Worm (Caenorhabditis elegans) whole organism, L2 larva: Measurements from ENCODE around the gene mab-5.

Source experiments
- R02D3.7 ChIP-seq: fragments of 150-350 bp; optimal IDR thresholded peaks from 2 replicates; lab custom pipeline; 2014; ENCODE audit warnings: missing biosample characterization, missing genetic modification characterization
- blmp-1 ChIP-seq: sonication (generic microtip); optimal IDR thresholded peaks from 2 replicates; lab custom pipeline; 2017; ENCODE audit warnings: missing genetic modification characterization, mild to moderate bottlenecking, missing compliant biosample characterization, antibody characterized with exemption, moderate library complexity; ENCODE audit not compliant: insufficient read depth
- ceh-16 ChIP-seq: fragments of 150-350 bp; optimal IDR thresholded peaks from 2 replicates; lab custom pipeline; 2014; ENCODE audit warnings: missing biosample characterization, missing genetic modification characterization
- crh-2 ChIP-seq: sonication (generic microtip); optimal IDR thresholded peaks from 2 replicates; lab custom pipeline; 2017; ENCODE audit warnings: missing biosample characterization, missing genetic modification characterization
- dmd-4 ChIP-seq: sonication (generic microtip); optimal IDR thresholded peaks from 2 replicates; lab custom pipeline; 2017; ENCODE audit warnings: missing biosample characterization, missing genetic modification characterization
- lin-11 ChIP-seq: fragments of 150-350 bp; sonication (generic microtip); optimal IDR thresholded peaks from 2 replicates; lab custom pipeline; 2014; ENCODE audit warnings: missing biosample characterization, missing genetic modification characterization, inconsistent platforms, mixed read lengths
- lin-39 ChIP-seq: fragments of 150-350 bp; optimal IDR thresholded peaks from 2 replicates; lab custom pipeline; 2014; ENCODE audit warnings: missing biosample characterization, missing genetic modification reagents, missing genetic modification characterization
- lsy-2 ChIP-seq, 2 experiments: fragments of 150-350 bp in 1 of 2; sonication (generic microtip) in 1 of 2; optimal IDR thresholded peaks; 2 replicates each; lab custom pipeline; 2014 to 2017; ENCODE audit warnings: missing biosample characterization in 2 of 2, missing genetic modification characterization in 2 of 2
- nhr-10 ChIP-seq: sonication (generic microtip); optimal IDR thresholded peaks from 2 replicates; lab custom pipeline; 2017; ENCODE audit warnings: missing biosample characterization, missing genetic modification characterization
- nhr-21 ChIP-seq: fragments of 150-350 bp; optimal IDR thresholded peaks from 2 replicates; lab custom pipeline; 2014; ENCODE audit warnings: missing biosample characterization, missing genetic modification characterization
- sem-4 ChIP-seq: fragments of 150-350 bp; optimal IDR thresholded peaks from 2 replicates; lab custom pipeline; 2014; ENCODE audit warnings: missing biosample characterization, missing genetic modification reagents, missing genetic modification characterization
- snpc-4 ChIP-seq: fragments of 150-350 bp; optimal IDR thresholded peaks from 2 replicates; lab custom pipeline; 2014; ENCODE audit warnings: missing biosample characterization, missing genetic modification characterization
- ztf-1 ChIP-seq: fragments of 200-800 bp; sonication (Bioruptor generic); conservative IDR thresholded peaks from 2 replicates; pipeline ENCODE4 v1.3.6; 2022; ENCODE audit warnings: missing genetic modification characterization, missing compliant biosample characterization

mab-5 gene

DNA sequence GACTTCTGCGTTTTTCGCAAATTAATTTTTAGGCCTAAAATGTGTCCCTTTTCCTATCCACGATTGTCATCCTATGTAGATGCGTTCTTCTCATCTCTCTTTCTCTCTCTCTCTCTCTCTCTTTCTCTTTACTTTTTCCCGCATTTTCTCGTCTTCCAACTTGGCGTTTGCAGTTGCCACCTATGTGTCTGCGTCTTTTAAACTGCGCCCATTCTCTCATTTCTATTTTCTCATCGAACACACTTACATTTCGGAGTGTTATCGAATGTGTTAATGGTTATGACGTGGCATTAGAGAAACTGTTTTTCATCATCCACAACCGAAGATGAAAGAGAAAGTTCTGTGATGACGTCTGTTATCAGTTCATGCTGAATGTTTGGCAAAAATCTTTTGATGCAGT, 54.8 kb downstream of the mab-5 start (continued):
- TF ChIP-seq lin-39 (tag; lab: Kevin White, UChicago) (no peak), crh-2 (tag; lab: Kevin White, UChicago) (peak; percentile 99), dmd-4 (no peak), blmp-1 (tag; lab: Kevin White, UChicago) (peak; percentile 82), snpc-4 (tag; lab: Kevin White, UChicago) (no peak), R02D3.7 (tag; lab: Kevin White, UChicago) (no peak), sem-4 (tag; lab: Kevin White, UChicago) (peak; percentile 74), nhr-10 (tag; lab: Kevin White, UChicago) (no peak), ztf-1 (no peak), lsy-2 (tag; optimal IDR thresholded peaks at IDR 0.05; lab: Kevin White, UChicago) (peak in 1 of 2 experiments; percentile 76), nhr-21 (tag; lab: Kevin White, UChicago) (peak; percentile 50), ceh-16 (no peak), lin-11 (tag; lab: Kevin White, UChicago) (no peak)
